Worm (Caenorhabditis elegans): ENCODE data around the gene nhr-99.

- no peak for TF ChIP-seq xbp-1 (tag; optimal IDR thresholded peaks at IDR 0.05)
- TF ChIP-seq unc-62 (GFP tag; optimal IDR thresholded peaks at IDR 0.05) = no peak
- no peak for TF ChIP-seq nhr-76 (tag; optimal IDR thresholded peaks at IDR 0.05)
- TF ChIP-seq ztf-11 (tag; optimal IDR thresholded peaks at IDR 0.05) = no peak
- TF ChIP-seq lir-3 (tag; optimal IDR thresholded peaks at IDR 0.05; ENCODE audit: poor library complexity) = no peak
- no peak for TF ChIP-seq nhr-84 (tag; optimal IDR thresholded peaks at IDR 0.05)
- TF ChIP-seq sox-4 (tag; optimal IDR thresholded peaks at IDR 0.05) = no peak
- TF ChIP-seq unc-86 (tag; optimal IDR thresholded peaks at IDR 0.05) = no peak
- TF ChIP-seq F16B12.6 (tag; optimal IDR thresholded peaks at IDR 0.05) = no peak
- TF ChIP-seq hpl-2 (GFP tag; optimal IDR thresholded peaks at IDR 0.05) = no peak
- no peak for TF ChIP-seq tbx-2 (tag; optimal IDR thresholded peaks at IDR 0.05)
- TF ChIP-seq lin-39 (tag; optimal IDR thresholded peaks at IDR 0.05) = no peak
Measured at ce11 chrV:521517-521916, 46.9 kb downstream of the nhr-99 start, which contains the start of gene srw-107.

All from whole organism, L1 larva.